Fruit fly (Drosophila melanogaster): ENCODE results near the gene Glt.

- TF ChIP-seq OdsH (GFP tag; optimal IDR thresholded peaks at IDR 0.05) (no peak), lz (GFP tag; optimal IDR thresholded peaks at IDR 0.05) (peak; percentile 8), CG6808 (GFP tag; optimal IDR thresholded peaks at IDR 0.05) (no peak), pdm3 (GFP tag; optimal IDR thresholded peaks at IDR 0.05) (no peak), esn (GFP tag; optimal IDR thresholded peaks at IDR 0.05) (peak; percentile 47), Eip78C (GFP tag) (peak; percentile 58)
Measured at dm6 chr2L:8692426-8693180, 20.1 kb downstream of the Glt start.

Data from whole organism, prepupa.